Worm (Caenorhabditis elegans): ENCODE measurements around the gene ZK596.2.

ZK596.2 gene

DNA sequence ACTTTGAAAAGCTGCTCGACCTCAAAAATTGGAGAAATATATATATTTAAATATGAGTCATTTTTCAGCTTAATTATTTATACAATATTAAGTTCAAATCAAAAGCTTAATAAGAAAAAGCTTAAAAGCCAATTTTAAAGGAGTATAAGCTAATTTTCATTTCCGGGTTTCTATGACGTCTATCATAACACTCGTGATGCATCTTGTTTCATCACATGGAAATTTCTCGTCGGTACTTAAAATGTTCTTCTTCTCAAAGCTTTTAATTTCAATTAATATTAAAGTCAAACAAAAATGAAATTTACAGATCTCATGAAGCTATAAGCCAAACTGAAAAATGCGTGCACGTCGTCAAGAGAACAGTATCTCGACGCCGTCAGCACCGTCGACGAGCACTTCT, 10.7 kb upstream of the ZK596.2 start, which contains the start of gene rbr-2:
TSS of gene rbr-2 (plus strand) at position 301 of the 400 bp plus-strand sequence.
- TF ChIP-seq nhr-85 (tag) = no peak
- no peak for TF ChIP-seq nhr-84 (tag; optimal IDR thresholded peaks at IDR 0.05)
- TF ChIP-seq lin-14 (GFP tag; optimal IDR thresholded peaks at IDR 0.05) = no peak
- TF ChIP-seq C16A3.4 (tag; optimal IDR thresholded peaks at IDR 0.05) = no peak
- TF ChIP-seq nhr-90 (tag; optimal IDR thresholded peaks at IDR 0.05; ENCODE audit: poor library complexity) = no peak
- no peak for TF ChIP-seq lir-3 (tag; optimal IDR thresholded peaks at IDR 0.05; ENCODE audit: poor library complexity)
- TF ChIP-seq nhr-71 (tag; optimal IDR thresholded peaks at IDR 0.05) = no peak
- TF ChIP-seq lsy-2 (tag; optimal IDR thresholded peaks at IDR 0.05) = no peak
- no peak for TF ChIP-seq lin-15B (tag; optimal IDR thresholded peaks at IDR 0.05)
- no peak for TF ChIP-seq ceh-88 (GFP tag; IDR thresholded peaks at IDR 0.05)
- TF ChIP-seq nhr-19 (GFP tag; conservative IDR thresholded peaks at IDR 0.05) = no peak
- TF ChIP-seq grh-1 (GFP tag; IDR thresholded peaks at IDR 0.05) = no peak
- TF ChIP-seq unc-86 (tag; optimal IDR thresholded peaks at IDR 0.05) = no peak
- no peak for TF ChIP-seq ztf-4 (tag; optimal IDR thresholded peaks at IDR 0.05)
- TF ChIP-seq lin-35 (GFP tag; optimal IDR thresholded peaks at IDR 0.05) = no peak
- no peak for TF ChIP-seq ceh-82 (tag; optimal IDR thresholded peaks at IDR 0.05)

ce11 chrIV:10918877-10919560, 9.9 kb upstream of the ZK596.2 start:
- TF ChIP-seq rnt-1 (tag; optimal IDR thresholded peaks at IDR 0.05) (peak; percentile 70), ceh-82 (tag; optimal IDR thresholded peaks at IDR 0.05) (peak; percentile 48 to 81 (median 50)), ceh-8 (GFP tag; optimal IDR thresholded peaks at IDR 0.05) (peak; percentile 63), mef-2 (tag; optimal IDR thresholded peaks at IDR 0.05) (no peak), pag-3 (tag; optimal IDR thresholded peaks at IDR 0.05; ENCODE audit: borderline replicate concordance, insufficient read depth) (peak; percentile 22), dpl-1 (GFP tag; optimal IDR thresholded peaks at IDR 0.05) (peak; percentile 47 to 64 (median 54)), unc-86 (tag; optimal IDR thresholded peaks at IDR 0.05) (peak; percentile 75), grh-1 (GFP tag; IDR thresholded peaks at IDR 0.05) (peak; percentile 40; the same call in 1 of the 2 replicates), hlh-4 (tag; optimal IDR thresholded peaks at IDR 0.05) (no peak), lin-35 (GFP tag; optimal IDR thresholded peaks at IDR 0.05) (peak; percentile 72 to 76), tbx-2 (tag; optimal IDR thresholded peaks at IDR 0.05) (peak; percentile 87), zip-4 (GFP tag; optimal IDR thresholded peaks at IDR 0.05) (no peak), mep-1 (tag; optimal IDR thresholded peaks at IDR 0.05) (peak; percentile 81), nhr-12 (tag; optimal IDR thresholded peaks at IDR 0.05) (no peak), egl-13 (tag; optimal IDR thresholded peaks at IDR 0.05) (no peak), nhr-237 (tag; optimal IDR thresholded peaks at IDR 0.05) (peak; percentile 49), vab-15 (tag; optimal IDR thresholded peaks at IDR 0.05) (no peak), lin-14 (GFP tag; optimal IDR thresholded peaks at IDR 0.05) (peak; percentile 99), elt-2 (tag; optimal IDR thresholded peaks at IDR 0.05) (peak; percentile 57), F16B12.6 (tag; optimal IDR thresholded peaks at IDR 0.05) (no peak), lsy-2 (tag; optimal IDR thresholded peaks at IDR 0.05) (peak; percentile 70 to 82), xbp-1 (tag; optimal IDR thresholded peaks at IDR 0.05) (peak; percentile 83), ztf-4 (tag; optimal IDR thresholded peaks at IDR 0.05) (peak; percentile 21), hlh-17 (GFP tag; optimal IDR thresholded peaks at IDR 0.05; ENCODE audit: borderline replicate concordance) (no peak), C04F5.9 (tag; optimal IDR thresholded peaks at IDR 0.05) (no peak), nhr-71 (tag; optimal IDR thresholded peaks at IDR 0.05) (peak; percentile 91), alr-1 (tag; optimal IDR thresholded peaks at IDR 0.05; ENCODE audit: borderline replicate concordance) (no peak), ceh-90 (tag; optimal IDR thresholded peaks at IDR 0.05) (no peak), mdl-1 (tag; optimal IDR thresholded peaks at IDR 0.05) (peak in 1 of 2 experiments; percentile 93), blmp-1 (tag; optimal IDR thresholded peaks at IDR 0.05) (peak; percentile 19), snpc-4 (tag; optimal IDR thresholded peaks at IDR 0.05) (peak; percentile 58), lin-15B (tag; optimal IDR thresholded peaks at IDR 0.05) (peak; percentile 67), jun-1 (tag; optimal IDR thresholded peaks at IDR 0.05) (peak; percentile 45), swsn-7 (tag; optimal IDR thresholded peaks at IDR 0.05) (peak; percentile 85), nhr-90 (tag; optimal IDR thresholded peaks at IDR 0.05; ENCODE audit: poor library complexity) (peak; percentile 49), fos-1 (tag; optimal IDR thresholded peaks at IDR 0.05) (peak; percentile 48), mab-9 (GFP tag; IDR thresholded peaks at IDR 0.05) (no peak), nhr-11 (tag; optimal IDR thresholded peaks at IDR 0.05) (no peak), irx-1 (tag; optimal IDR thresholded peaks at IDR 0.05) (peak; percentile 72), ama-1 (optimal IDR thresholded peaks at IDR 0.05) (no peak), fkh-4 (tag; optimal IDR thresholded peaks at IDR 0.05; ENCODE audit: borderline replicate concordance) (no peak), unc-30 (tag; optimal IDR thresholded peaks at IDR 0.05) (no peak)
